Worm (Caenorhabditis elegans) whole organism, young adult: ENCODE results near the gene nhl-2.

ENCODE experiments used
- B0035.1 ChIP-seq: sonication (generic microtip); optimal IDR thresholded peaks from 2 replicates; lab custom pipeline; 2016; ENCODE audit warnings: missing genetic modification characterization, mild to moderate bottlenecking, missing compliant biosample characterization, missing genotype, missing genetic modification reagents
- B0261.1 ChIP-seq: sonication (generic microtip); optimal IDR thresholded peaks from 2 replicates; lab custom pipeline; 2016; ENCODE audit warnings: mild to moderate bottlenecking, missing genetic modification characterization, moderate library complexity, missing compliant biosample characterization
- B0336.3 ChIP-seq: fragments of 200-800 bp; sonication (Bioruptor generic); IDR thresholded peaks from 2 replicates; pipeline ENCODE4 v1.3.6; 2022; ENCODE audit warnings: missing genetic modification characterization, missing compliant biosample characterization
- C06A6.2 ChIP-seq: fragments of 200-800 bp; sonication (Bioruptor generic); conservative IDR thresholded peaks from 2 replicates; pipeline ENCODE4 v1.3.6; 2022; ENCODE audit warnings: missing genetic modification characterization, missing compliant biosample characterization
- F49E8.2 ChIP-seq: sonication (generic microtip); optimal IDR thresholded peaks from 3 replicates; lab custom pipeline; 2017; ENCODE audit warnings: missing genetic modification characterization, mild to moderate bottlenecking, missing compliant biosample characterization, antibody characterized with exemption, moderate library complexity; ENCODE audit not compliant: insufficient read depth
- F52B5.7 ChIP-seq: sonication (generic microtip); optimal IDR thresholded peaks from 2 replicates; lab custom pipeline; 2016; ENCODE audit warnings: mild to moderate bottlenecking, missing genetic modification characterization, missing compliant biosample characterization
- Y56A3A.18 ChIP-seq: fragments of 200-800 bp; sonication (Bioruptor generic); IDR thresholded peaks from 2 replicates; pipeline ENCODE4 v1.3.6; 2022; ENCODE audit warnings: missing genetic modification reagents, missing genetic modification characterization, missing compliant biosample characterization
- Y79H2A.3 ChIP-seq: fragments of 200-800 bp; sonication (Bioruptor generic); conservative IDR thresholded peaks from 2 replicates; pipeline ENCODE4 v1.3.6; 2022; ENCODE audit warnings: missing genetic modification reagents, missing genetic modification characterization, missing compliant biosample characterization
- aptf-3 ChIP-seq: fragments of 200-800 bp; sonication (Bioruptor generic); IDR thresholded peaks from 2 replicates; pipeline ENCODE4 v1.3.6; 2022; ENCODE audit warnings: missing genetic modification characterization, missing compliant biosample characterization
- attf-6 ChIP-seq: fragments of 200-800 bp; sonication (Bioruptor generic); IDR thresholded peaks from 2 replicates; pipeline ENCODE4 v1.3.6; 2022; ENCODE audit warnings: missing genetic modification reagents, missing genetic modification characterization, missing compliant biosample characterization
- ccch-3 ChIP-seq: fragments of 200-800 bp; sonication (Bioruptor generic); optimal IDR thresholded peaks from 2 replicates; lab custom pipeline; 2018; ENCODE audit warnings: mild to moderate bottlenecking, missing genetic modification characterization, missing compliant biosample characterization
- cebp-1 ChIP-seq, 2 experiments: fragments of 200-800 bp in 1 of 2; sonication (Bioruptor generic) in 1 of 2; sonication (generic microtip) in 1 of 2; IDR thresholded peaks in 1 of 2; optimal IDR thresholded peaks in 1 of 2; 2 replicates each; pipeline versions ENCODE4 v1.3.6 to Lab custom; 2017 to 2022; ENCODE audit warnings: missing compliant biosample characterization in 2 of 2, missing genetic modification characterization in 2 of 2, mild to moderate bottlenecking in 1 of 2, missing genetic modification reagents in 1 of 2, moderate library complexity in 1 of 2
- cebp-2 ChIP-seq: fragments of 200-800 bp; sonication (Bioruptor generic); IDR thresholded peaks from 2 replicates; pipeline ENCODE4 v1.3.6; 2022; ENCODE audit warnings: missing genetic modification characterization, missing compliant biosample characterization
- ceh-100 ChIP-seq: fragments of 200-800 bp; sonication (Bioruptor generic); IDR thresholded peaks from 2 replicates; pipeline ENCODE4 v1.3.6; 2022; ENCODE audit warnings: missing genetic modification reagents, missing genetic modification characterization, missing compliant biosample characterization
- ceh-40 ChIP-seq: fragments of 200-800 bp; sonication (Bioruptor generic); IDR thresholded peaks from 2 replicates; pipeline ENCODE4 v1.3.6; 2022; ENCODE audit warnings: missing genetic modification characterization, missing compliant biosample characterization
- ceh-79 ChIP-seq: sonication (generic microtip); optimal IDR thresholded peaks from 2 replicates; lab custom pipeline; 2017; ENCODE audit warnings: mild to moderate bottlenecking, missing genetic modification characterization, missing compliant biosample characterization
- ceh-91 ChIP-seq: fragments of 200-800 bp; sonication (Bioruptor generic); IDR thresholded peaks from 2 replicates; pipeline ENCODE4 v1.3.6; 2022; ENCODE audit warnings: missing genetic modification reagents, missing genetic modification characterization, missing compliant biosample characterization
- die-1 ChIP-seq: sonication (generic microtip); optimal IDR thresholded peaks from 2 replicates; lab custom pipeline; 2016; ENCODE audit warnings: missing genotype, mild to moderate bottlenecking, missing genetic modification characterization, missing compliant biosample characterization
- dox-1 ChIP-seq: fragments of 200-800 bp; sonication (Bioruptor generic); IDR thresholded peaks from 2 replicates; pipeline ENCODE4 v1.3.6; 2022; ENCODE audit warnings: missing genetic modification reagents, missing genetic modification characterization, missing compliant biosample characterization
- dpff-1 ChIP-seq: sonication (generic microtip); optimal IDR thresholded peaks from 2 replicates; lab custom pipeline; 2017; ENCODE audit warnings: mild to moderate bottlenecking, missing genetic modification characterization, missing compliant biosample characterization
- dpl-1 ChIP-seq: fragments of 150-350 bp; optimal IDR thresholded peaks from 2 replicates; lab custom pipeline; 2014; ENCODE audit warnings: missing biosample characterization, missing genetic modification reagents, missing genetic modification characterization
- egl-44 ChIP-seq: fragments of 200-800 bp; sonication (Bioruptor generic); IDR thresholded peaks from 2 replicates; pipeline ENCODE4 v1.3.6; 2022; ENCODE audit warnings: missing genetic modification reagents, missing genetic modification characterization, missing compliant biosample characterization
- hmg-1.2 ChIP-seq: fragments of 200-800 bp; sonication (Bioruptor generic); IDR thresholded peaks from 2 replicates; pipeline ENCODE4 v1.3.6; 2022; ENCODE audit warnings: missing genetic modification reagents, missing genetic modification characterization, missing compliant biosample characterization
- let-607 ChIP-seq, 2 experiments: fragments of 200-800 bp in 1 of 2; sonication (Bioruptor generic) in 1 of 2; sonication (generic microtip) in 1 of 2; optimal IDR thresholded peaks; 2 replicates each; lab custom pipeline; 2016 to 2018; ENCODE audit warnings: mild to moderate bottlenecking in 2 of 2, missing compliant biosample characterization in 2 of 2, missing genetic modification characterization in 2 of 2, moderate library complexity in 2 of 2, missing genotype in 1 of 2
- lin-35 ChIP-seq, 3 experiments: fragments of 150-350 bp in 2 of 3; sonication (generic microtip) in 1 of 3; optimal IDR thresholded peaks; 2 replicates each; lab custom pipeline; 2014 to 2018; ENCODE audit warnings: missing biosample characterization in 3 of 3, missing genetic modification characterization in 3 of 3, missing genetic modification reagents in 3 of 3
- lin-40 ChIP-seq: sonication (generic microtip); optimal IDR thresholded peaks from 2 replicates; lab custom pipeline; 2016; ENCODE audit warnings: missing genetic modification characterization, mild to moderate bottlenecking, missing compliant biosample characterization, missing genotype, missing genetic modification reagents
- lin-54 ChIP-seq: fragments of 200-800 bp; sonication (Bioruptor generic); optimal IDR thresholded peaks from 2 replicates; lab custom pipeline; 2018; ENCODE audit warnings: mild to moderate bottlenecking, missing genetic modification characterization, missing compliant biosample characterization
- lsy-27 ChIP-seq: sonication (generic microtip); optimal IDR thresholded peaks from 2 replicates; lab custom pipeline; 2017; ENCODE audit warnings: missing genetic modification characterization, mild to moderate bottlenecking, missing compliant biosample characterization, antibody characterized with exemption, missing genotype, borderline replicate concordance; ENCODE audit not compliant: insufficient read depth
- madf-3 ChIP-seq: fragments of 200-800 bp; sonication (Bioruptor generic); IDR thresholded peaks from 2 replicates; pipeline ENCODE4 v1.3.6; 2022; ENCODE audit warnings: missing genetic modification reagents, missing genetic modification characterization, missing compliant biosample characterization
- madf-8 ChIP-seq: fragments of 200-800 bp; sonication (Bioruptor generic); conservative IDR thresholded peaks from 2 replicates; pipeline ENCODE4 v1.3.6; 2022; ENCODE audit warnings: missing genetic modification reagents, missing genetic modification characterization, missing compliant biosample characterization
- mcd-1 ChIP-seq: fragments of 200-800 bp; sonication (Bioruptor generic); IDR thresholded peaks from 2 replicates; pipeline ENCODE4 v1.3.6; 2022; ENCODE audit warnings: missing genetic modification reagents, missing genetic modification characterization, missing compliant biosample characterization
- mel-28 ChIP-seq: sonication (generic microtip); optimal IDR thresholded peaks from 2 replicates; lab custom pipeline; 2016; ENCODE audit warnings: borderline replicate concordance, mild to moderate bottlenecking, missing genetic modification characterization, missing compliant biosample characterization
- mes-4 ChIP-seq: sonication (generic microtip); optimal IDR thresholded peaks from 2 replicates; lab custom pipeline; 2016; ENCODE audit warnings: missing genotype, missing genetic modification characterization, missing compliant biosample characterization
- nfyb-1 ChIP-seq: fragments of 200-800 bp; sonication (Bioruptor generic); IDR thresholded peaks from 2 replicates; pipeline ENCODE4 v1.3.6; 2022; ENCODE audit warnings: missing genetic modification reagents, missing genetic modification characterization, missing compliant biosample characterization
- nhr-27 ChIP-seq: fragments of 200-800 bp; sonication (Bioruptor generic); optimal IDR thresholded peaks from 2 replicates; lab custom pipeline; 2018; ENCODE audit warnings: mild to moderate bottlenecking, missing genetic modification characterization, moderate library complexity, missing compliant biosample characterization
- nhr-90 ChIP-seq: sonication (generic microtip); optimal IDR thresholded peaks from 2 replicates; lab custom pipeline; 2016; ENCODE audit warnings: missing genotype, mild to moderate bottlenecking, missing genetic modification characterization, missing compliant biosample characterization
- unc-62 ChIP-seq: fragments of 150-350 bp; optimal IDR thresholded peaks from 2 replicates; lab custom pipeline; 2014; ENCODE audit warnings: missing biosample characterization, missing genetic modification reagents, missing genetic modification characterization
- zim-3 ChIP-seq: sonication (generic microtip); optimal IDR thresholded peaks from 2 replicates; lab custom pipeline; 2017; ENCODE audit warnings: mild to moderate bottlenecking, missing genetic modification characterization, moderate library complexity, missing compliant biosample characterization
- ztf-18 ChIP-seq: sonication (generic microtip); optimal IDR thresholded peaks from 2 replicates; lab custom pipeline; 2016; ENCODE audit warnings: missing genotype, mild to moderate bottlenecking, missing genetic modification characterization, missing compliant biosample characterization
- ztf-22 ChIP-seq: fragments of 200-800 bp; sonication (Bioruptor generic); optimal IDR thresholded peaks from 2 replicates; lab custom pipeline; 2018; ENCODE audit warnings: mild to moderate bottlenecking, missing genetic modification characterization, moderate library complexity, missing compliant biosample characterization
- ztf-26 ChIP-seq: sonication (generic microtip); optimal IDR thresholded peaks from 2 replicates; lab custom pipeline; 2017; ENCODE audit warnings: missing genetic modification characterization, missing compliant biosample characterization
- ztf-6 ChIP-seq: fragments of 200-800 bp; sonication (Bioruptor generic); IDR thresholded peaks from 2 replicates; pipeline ENCODE4 v1.3.6; 2022; ENCODE audit warnings: missing genetic modification reagents, missing genetic modification characterization, missing compliant biosample characterization

The nhl-2 gene

DNA sequence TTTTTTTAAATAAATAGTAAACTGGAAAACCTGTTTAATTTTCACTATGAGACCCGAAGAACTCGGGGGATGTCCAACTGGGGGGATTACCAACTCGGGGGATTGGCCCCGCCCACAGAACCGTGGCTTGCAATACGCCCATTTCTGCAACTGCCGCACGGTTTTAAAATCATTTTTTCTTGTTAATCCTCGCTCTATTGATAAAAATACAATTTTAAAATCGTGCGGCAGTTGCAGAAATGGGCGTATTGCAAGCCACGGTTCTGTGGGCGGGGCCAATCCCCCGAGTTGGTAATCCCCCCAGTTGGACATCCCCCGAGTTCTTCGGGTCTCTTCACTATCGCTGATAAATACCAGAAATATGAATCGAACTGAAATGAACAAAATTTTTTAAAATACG is 23.1 kb upstream of the nhl-2 start, which contains the start of gene mmab-1 (continued):
- peak; percentile 11 for TF ChIP-seq lin-54 (GFP tag; lab: Kevin White, UChicago)
- TF ChIP-seq hmg-1.2 (GFP tag; lab: Robert Waterston, UW), result peak; percentile 13; the same call in 1 of the 2 replicates
- peak; percentile 90 for TF ChIP-seq ceh-100
- peak; percentile 8 for TF ChIP-seq ztf-26 (tag; lab: Kevin White, UChicago)
- TF ChIP-seq lin-40 (tag; lab: Kevin White, UChicago), result peak; percentile 27
- peak; percentile 6 for TF ChIP-seq ztf-18
- TF ChIP-seq, all 124 proteins: peak for 26; not testable (repeated sequence) for 98

DNA sequence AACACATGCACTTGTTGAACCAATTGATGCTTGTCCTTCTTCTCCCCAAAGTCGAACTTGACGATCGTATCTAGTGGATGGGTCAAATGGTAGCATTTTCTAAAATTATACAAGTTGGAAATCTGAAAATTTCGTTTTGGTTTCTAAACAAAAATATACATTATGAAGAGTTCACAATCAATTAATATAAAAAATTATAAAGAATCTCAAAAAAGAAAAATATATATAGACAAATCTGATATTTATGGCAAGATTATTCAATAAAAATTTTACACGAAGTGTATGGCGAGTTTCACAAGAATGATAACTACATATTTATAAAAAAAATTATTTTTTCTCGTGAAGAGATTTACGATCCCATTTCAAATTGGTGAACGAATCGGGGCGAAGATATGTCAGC is 21.3 kb upstream of the nhl-2 start, which contains the start of gene ula-1:
Gene ula-1, minus strand, starts transcription at position 101 of the 400 bp plus-strand sequence.
- TF ChIP-seq nfyb-1 (GFP tag; lab: Robert Waterston, UW) (no peak), lin-40 (tag; lab: Kevin White, UChicago) (no peak), Y79H2A.3 (GFP tag; lab: Robert Waterston, UW) (no peak), ccch-3 (GFP tag; lab: Kevin White, UChicago) (no peak), die-1 (tag; lab: Kevin White, UChicago) (no peak), lin-35 (GFP tag; optimal IDR thresholded peaks at IDR 0.05; lab: Kevin White, UChicago) (no peak), ceh-91 (no peak), dpff-1 (tag; lab: Kevin White, UChicago) (no peak), F52B5.7 (no peak)

ce11 chrIII:4918906-4919305 is 20.0 kb upstream of the nhl-2 start:
- TF ChIP-seq unc-62 (GFP tag; lab: Kevin White, UChicago), result no peak
- no peak for TF ChIP-seq B0035.1
- TF ChIP-seq Y79H2A.3 (GFP tag; lab: Robert Waterston, UW), result no peak
- no peak for TF ChIP-seq zim-3
- no peak for TF ChIP-seq egl-44 (GFP tag; lab: Robert Waterston, UW)

DNA sequence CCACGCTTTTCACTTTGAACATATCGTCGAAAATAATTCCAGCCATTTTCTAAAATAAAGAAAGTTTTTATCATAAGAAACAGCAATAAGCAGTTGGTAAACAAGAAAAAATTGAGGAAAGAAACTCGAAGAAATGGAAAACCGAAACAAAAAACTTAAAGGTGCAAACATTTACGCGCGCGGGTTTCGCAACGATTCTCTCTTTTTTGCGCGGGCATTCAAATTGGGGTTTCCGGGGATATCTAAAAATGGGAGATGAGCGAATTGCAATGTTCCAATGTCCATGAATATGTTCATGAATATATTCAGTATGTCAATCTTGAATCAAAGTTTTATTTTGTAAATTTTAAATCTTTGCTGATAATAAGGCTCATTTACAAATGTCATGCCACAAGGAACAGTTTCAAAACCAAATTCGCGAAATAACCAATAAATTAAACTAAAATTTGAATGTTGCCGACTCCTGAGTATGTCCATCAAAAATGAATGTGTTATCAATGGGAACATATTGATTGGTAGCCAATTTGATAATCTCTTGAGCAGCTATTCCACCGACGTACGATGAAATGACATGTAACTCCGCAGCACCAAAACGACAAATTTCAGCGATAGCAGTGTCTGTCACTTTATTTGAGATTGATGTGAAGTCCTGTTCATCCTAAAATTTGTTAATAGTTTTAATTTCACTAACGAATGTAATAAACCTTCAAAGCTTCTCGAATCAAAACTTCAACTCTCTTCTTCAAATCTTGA is 19.3 kb upstream of the nhl-2 start, which contains the start of gene rpb-8:
Gene rpb-8, minus strand, starts transcription at position 49 of the 753 bp plus-strand sequence.
- TF ChIP-seq F49E8.2 (no peak), B0336.3 (GFP tag; lab: Robert Waterston, UW) (no peak), F52B5.7 (no peak), ztf-22 (GFP tag; lab: Kevin White, UChicago) (no peak), dpl-1 (GFP tag; lab: Kevin White, UChicago) (peak; percentile 78), mcd-1 (GFP tag; lab: Robert Waterston, UW) (0 out of 2 replicates have a peak, but pooled peaks have one; percentile 30), C06A6.2 (no peak), dox-1 (GFP tag; lab: Robert Waterston, UW) (no peak), madf-8 (GFP tag; lab: Robert Waterston, UW) (no peak), attf-6 (GFP tag; lab: Robert Waterston, UW) (no peak), B0261.1 (tag; lab: Kevin White, UChicago) (no peak), ceh-40 (GFP tag; lab: Robert Waterston, UW) (no peak), aptf-3 (GFP tag; lab: Robert Waterston, UW) (no peak), mel-28 (no peak), lsy-27 (tag; lab: Kevin White, UChicago) (no peak), madf-3 (no peak), cebp-2 (no peak), nhr-27 (tag; lab: Kevin White, UChicago) (no peak), ceh-79 (tag; lab: Kevin White, UChicago) (no peak), Y56A3A.18 (GFP tag; lab: Robert Waterston, UW) (no peak), ztf-6 (no peak), mes-4 (tag; lab: Kevin White, UChicago) (no peak), nhr-90 (tag; lab: Kevin White, UChicago) (no peak), cebp-1 (GFP tag; IDR thresholded peaks at IDR 0.05; lab: Robert Waterston, UW) (no peak), cebp-1 (tag; optimal IDR thresholded peaks at IDR 0.05; lab: Kevin White, UChicago) (peak; percentile 80), let-607 (tag; optimal IDR thresholded peaks at IDR 0.05; lab: Kevin White, UChicago) (peak; percentile 85 to 96)
